Worm (Caenorhabditis elegans) whole organism, midembryonic: Measurements from ENCODE around the gene sqv-2.

Source experiments
- T22C8.4 ChIP-seq: fragments of 200-800 bp; sonication (Bioruptor generic); IDR thresholded peaks from 2 replicates; pipeline ENCODE4 v1.3.6; 2022; ENCODE audit warnings: missing genetic modification characterization, missing compliant biosample characterization
- cog-1 ChIP-seq: sonication (generic microtip); optimal IDR thresholded peaks from 2 replicates; lab custom pipeline; 2016; ENCODE audit warnings: missing genetic modification characterization, missing compliant biosample characterization
- flt-1 ChIP-seq: fragments of 200-800 bp; sonication (Bioruptor generic); IDR thresholded peaks from 2 replicates; pipeline ENCODE4 v1.3.6; 2022; ENCODE audit warnings: missing genetic modification characterization, missing compliant biosample characterization
- klf-2 ChIP-seq: fragments of 200-800 bp; sonication (Bioruptor generic); conservative IDR thresholded peaks from 2 replicates; pipeline ENCODE4 v1.3.6; 2022; ENCODE audit warnings: missing genetic modification reagents, missing genetic modification characterization, missing compliant biosample characterization
- med-1 ChIP-seq: sonication (generic microtip); optimal IDR thresholded peaks from 2 replicates; lab custom pipeline; 2017; ENCODE audit warnings: missing genetic modification characterization, mild to moderate bottlenecking, missing compliant biosample characterization, antibody characterized with exemption, missing genetic modification reagents; ENCODE audit not compliant: insufficient read depth
- ref-1 ChIP-seq: fragments of 200-800 bp; sonication (Bioruptor generic); conservative IDR thresholded peaks from 2 replicates; pipeline ENCODE4 v1.3.6; 2022; ENCODE audit warnings: missing genetic modification reagents, missing genetic modification characterization, missing compliant biosample characterization
- tab-1 ChIP-seq: fragments of 200-800 bp; sonication (Bioruptor generic); IDR thresholded peaks from 2 replicates; pipeline ENCODE4 v1.3.6; 2022; ENCODE audit warnings: missing genetic modification characterization, missing compliant biosample characterization
- ztf-23 ChIP-seq: fragments of 200-800 bp; sonication (Bioruptor generic); IDR thresholded peaks from 2 replicates; pipeline ENCODE4 v1.3.6; 2022; ENCODE audit warnings: missing genetic modification reagents, missing genetic modification characterization, missing compliant biosample characterization
- ztf-29 ChIP-seq: fragments of 200-800 bp; sonication (Bioruptor generic); IDR thresholded peaks from 2 replicates; pipeline ENCODE4 v1.3.6; 2022; ENCODE audit warnings: missing genetic modification reagents, missing genetic modification characterization, missing compliant biosample characterization

The sqv-2 gene

DNA sequence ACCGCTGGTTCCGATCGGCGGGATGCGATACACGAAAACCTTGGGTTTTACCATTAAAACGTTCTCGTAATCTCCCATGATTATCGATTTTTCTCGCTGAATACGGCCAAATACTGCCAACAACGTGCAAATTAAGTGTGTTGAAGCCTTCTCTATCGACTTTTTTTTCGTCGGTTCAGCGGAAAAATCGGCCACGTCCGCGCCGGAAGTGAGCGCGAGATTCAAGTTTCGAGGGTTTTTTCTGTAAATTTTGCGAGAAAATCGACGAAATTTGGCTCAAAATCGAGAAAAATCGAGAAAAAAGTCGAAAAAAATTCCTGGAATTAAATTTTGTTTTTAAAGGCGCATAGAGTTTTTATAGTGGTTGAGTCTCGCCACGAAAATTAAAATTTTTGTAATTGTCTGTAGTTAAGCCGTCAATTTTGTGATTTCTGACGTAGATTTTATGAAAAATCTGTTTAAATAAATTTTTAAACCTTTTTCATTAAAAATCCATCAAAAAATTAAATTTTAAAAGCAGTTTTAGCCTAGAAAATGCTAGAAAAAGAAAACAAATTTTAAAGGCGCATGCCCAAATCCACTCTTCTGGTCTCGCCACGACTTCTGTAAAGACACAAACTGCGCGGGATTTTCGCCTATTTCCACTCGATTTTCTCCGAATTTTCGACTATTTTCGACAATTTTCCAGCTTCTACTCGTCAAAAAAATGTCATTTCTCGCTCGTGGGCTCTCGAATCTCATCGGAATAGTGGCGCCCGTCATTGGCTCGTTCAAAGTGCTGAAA is 25.1 kb upstream of the sqv-2 start, which contains the start of the genes ncap-1 and Y110A2AR.1:
ncap-1 (minus strand) TSS at position 241 of the 784 bp plus-strand sequence.
Y110A2AR.1 (plus strand) TSS at position 637 of the 784 bp plus-strand sequence.
- no peak for TF ChIP-seq cog-1
- no peak for TF ChIP-seq med-1 (GFP tag; lab: Kevin White, UChicago)
- TF ChIP-seq tab-1 (GFP tag; lab: Robert Waterston, UW): no peak
- no peak for TF ChIP-seq klf-2 (GFP tag; lab: Robert Waterston, UW)
- TF ChIP-seq T22C8.4 (GFP tag; lab: Robert Waterston, UW): 0 out of 2 replicates have a peak, but pooled peaks have one; percentile 10
- TF ChIP-seq ztf-23: no peak
- TF ChIP-seq ref-1 (GFP tag; lab: Robert Waterston, UW): no peak
- no peak for TF ChIP-seq ztf-29 (GFP tag; lab: Robert Waterston, UW)

DNA sequence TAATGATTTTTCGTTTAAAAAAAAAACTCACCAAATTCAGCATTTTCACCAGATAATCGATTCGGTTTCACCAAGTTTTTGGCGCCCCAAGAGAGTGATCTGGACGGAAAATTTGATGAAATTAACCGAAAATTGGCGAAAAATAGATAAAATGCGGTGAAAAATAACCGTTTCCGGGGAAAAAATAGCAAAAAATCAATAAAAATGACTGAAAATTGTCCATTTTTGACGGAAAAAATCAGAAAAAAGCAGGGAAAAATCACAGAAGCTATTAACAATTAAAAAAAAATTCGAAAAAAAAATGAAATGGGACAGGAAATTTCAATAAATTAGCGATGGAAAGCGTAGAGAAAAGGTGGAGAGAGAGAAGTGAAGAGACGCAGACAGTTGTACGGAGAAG is 19.3 kb upstream of the sqv-2 start, which contains the start of gene ubc-15:
ubc-15 (minus strand) TSS at position 101 of the 400 bp plus-strand sequence.
- no peak for TF ChIP-seq med-1 (GFP tag; lab: Kevin White, UChicago)

DNA sequence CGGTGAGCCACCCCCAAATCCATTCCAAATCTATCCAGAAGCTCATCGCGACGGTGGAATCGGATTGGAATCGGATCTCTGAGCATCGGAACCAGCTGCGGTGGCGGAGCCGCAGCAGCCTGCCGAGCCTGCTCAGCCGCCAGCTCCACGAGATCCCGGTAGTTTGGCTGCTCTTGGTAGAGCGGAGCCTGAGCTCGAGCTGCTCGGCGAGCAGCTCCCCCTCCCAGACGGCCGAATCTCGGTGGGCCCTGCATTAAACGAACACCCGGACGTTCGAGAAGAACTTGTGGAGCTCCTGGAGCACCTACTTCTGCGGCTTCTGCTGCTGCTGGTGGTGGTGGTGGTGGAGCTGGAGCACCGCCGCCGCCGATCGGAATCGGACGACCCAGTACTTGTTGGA is 9.6 kb upstream of the sqv-2 start:
- no peak for TF ChIP-seq flt-1
- TF ChIP-seq tab-1 (GFP tag; lab: Robert Waterston, UW): no peak
- no peak for TF ChIP-seq ref-1 (GFP tag; lab: Robert Waterston, UW)
- no peak for TF ChIP-seq med-1 (GFP tag; lab: Kevin White, UChicago)
- no peak for TF ChIP-seq cog-1
- no peak for TF ChIP-seq ztf-23
- TF ChIP-seq klf-2 (GFP tag; lab: Robert Waterston, UW): no peak
- TF ChIP-seq T22C8.4 (GFP tag; lab: Robert Waterston, UW): no peak
- TF ChIP-seq ztf-29 (GFP tag; lab: Robert Waterston, UW): no peak

DNA sequence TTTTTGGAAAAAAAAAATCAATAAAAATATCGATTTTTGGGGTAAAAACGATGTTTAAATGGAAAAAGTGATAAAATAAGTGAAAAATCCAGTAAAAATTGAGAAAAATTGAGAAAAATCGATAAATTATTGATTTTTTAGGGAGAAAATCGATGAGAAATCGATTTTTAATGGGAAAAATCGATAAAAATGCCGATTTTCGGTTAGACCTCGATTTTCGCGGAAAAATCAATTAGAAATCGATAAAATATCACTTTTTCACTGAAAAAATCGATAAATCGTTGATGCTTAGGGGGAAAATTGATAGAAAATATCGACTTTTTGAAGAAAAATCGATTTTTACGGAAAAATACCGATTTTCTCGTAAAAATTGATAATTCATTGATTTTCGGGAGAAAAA is 7.0 kb upstream of the sqv-2 start:
- peak; percentile 61; the same call in 1 of the 2 replicates for TF ChIP-seq T22C8.4 (GFP tag; lab: Robert Waterston, UW)
- TF ChIP-seq tab-1 (GFP tag; lab: Robert Waterston, UW): no peak

DNA sequence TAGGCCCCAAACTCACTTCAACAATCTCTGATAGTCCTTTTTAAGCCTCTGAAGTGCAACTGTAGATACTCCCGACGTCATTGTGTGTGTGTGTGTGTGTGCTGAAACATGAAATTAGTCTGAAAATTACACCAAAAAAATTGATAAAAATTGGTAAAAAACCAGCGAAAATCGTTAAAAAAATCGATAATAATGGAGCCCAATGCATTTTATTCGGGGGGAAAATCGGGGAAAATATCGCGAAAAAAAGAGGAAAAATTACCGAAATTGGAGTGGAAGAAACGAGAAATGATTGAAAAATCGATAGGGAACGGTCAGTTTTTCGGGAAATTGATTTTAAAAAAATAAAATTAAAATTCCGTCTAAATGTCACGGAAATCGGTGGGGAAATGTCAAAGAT is 6.1 kb upstream of the sqv-2 start, which contains the start of gene ubc-26:
ubc-26 (minus strand) TSS at position 101 of the 400 bp plus-strand sequence.
- no peak for TF ChIP-seq flt-1
- no peak for TF ChIP-seq tab-1 (GFP tag; lab: Robert Waterston, UW)
- TF ChIP-seq med-1 (GFP tag; lab: Kevin White, UChicago): no peak
- TF ChIP-seq T22C8.4 (GFP tag; lab: Robert Waterston, UW): no peak
- no peak for TF ChIP-seq ref-1 (GFP tag; lab: Robert Waterston, UW)
- TF ChIP-seq ztf-23: no peak
- TF ChIP-seq cog-1: no peak
- TF ChIP-seq ztf-29 (GFP tag; lab: Robert Waterston, UW): no peak
- TF ChIP-seq klf-2 (GFP tag; lab: Robert Waterston, UW): no peak

DNA sequence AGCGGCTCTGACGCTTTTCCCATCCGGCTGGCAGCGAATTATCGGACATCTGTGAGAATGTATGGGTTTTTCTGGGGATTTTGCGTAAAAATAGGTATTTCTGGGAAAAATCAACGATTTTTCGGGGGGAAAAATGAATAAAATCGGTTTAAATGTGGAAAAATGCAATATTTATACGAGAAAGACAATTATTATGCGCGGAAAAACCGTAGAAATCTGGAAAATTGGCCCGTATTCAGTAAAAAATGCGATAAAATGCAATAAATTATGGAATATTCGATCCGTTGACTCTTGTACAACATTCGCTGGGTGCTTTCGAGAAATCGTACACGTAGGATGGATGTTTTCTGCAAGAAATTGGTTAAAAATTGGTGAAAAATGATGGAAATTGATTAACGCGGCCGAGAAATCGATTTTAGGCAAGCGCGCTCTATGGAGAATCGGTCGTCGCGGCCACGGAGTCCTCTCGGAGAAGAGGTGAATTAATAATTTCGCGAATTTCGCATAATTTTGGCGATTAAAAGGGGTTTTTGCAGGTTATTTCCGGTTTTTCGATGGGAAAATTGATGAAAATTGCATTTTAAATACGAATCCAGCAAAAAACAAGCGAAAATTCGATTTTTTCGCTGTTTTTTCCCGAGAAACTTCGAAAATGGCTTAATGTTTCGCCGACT is 5.1 kb downstream of the sqv-2 start, which contains the start of gene pinn-1:
pinn-1 (minus strand) TSS at position 51 of the 674 bp plus-strand sequence.
- TF ChIP-seq klf-2 (GFP tag; lab: Robert Waterston, UW) (peak; percentile 71; the same call in 1 of the 2 replicates), ztf-23 (peak; percentile 82), flt-1 (peak; percentile 86), T22C8.4 (GFP tag; lab: Robert Waterston, UW) (peak; percentile 93), tab-1 (GFP tag; lab: Robert Waterston, UW) (no peak), med-1 (GFP tag; lab: Kevin White, UChicago) (no peak), cog-1 (peak; percentile 69), ztf-29 (GFP tag; lab: Robert Waterston, UW) (no peak)

DNA sequence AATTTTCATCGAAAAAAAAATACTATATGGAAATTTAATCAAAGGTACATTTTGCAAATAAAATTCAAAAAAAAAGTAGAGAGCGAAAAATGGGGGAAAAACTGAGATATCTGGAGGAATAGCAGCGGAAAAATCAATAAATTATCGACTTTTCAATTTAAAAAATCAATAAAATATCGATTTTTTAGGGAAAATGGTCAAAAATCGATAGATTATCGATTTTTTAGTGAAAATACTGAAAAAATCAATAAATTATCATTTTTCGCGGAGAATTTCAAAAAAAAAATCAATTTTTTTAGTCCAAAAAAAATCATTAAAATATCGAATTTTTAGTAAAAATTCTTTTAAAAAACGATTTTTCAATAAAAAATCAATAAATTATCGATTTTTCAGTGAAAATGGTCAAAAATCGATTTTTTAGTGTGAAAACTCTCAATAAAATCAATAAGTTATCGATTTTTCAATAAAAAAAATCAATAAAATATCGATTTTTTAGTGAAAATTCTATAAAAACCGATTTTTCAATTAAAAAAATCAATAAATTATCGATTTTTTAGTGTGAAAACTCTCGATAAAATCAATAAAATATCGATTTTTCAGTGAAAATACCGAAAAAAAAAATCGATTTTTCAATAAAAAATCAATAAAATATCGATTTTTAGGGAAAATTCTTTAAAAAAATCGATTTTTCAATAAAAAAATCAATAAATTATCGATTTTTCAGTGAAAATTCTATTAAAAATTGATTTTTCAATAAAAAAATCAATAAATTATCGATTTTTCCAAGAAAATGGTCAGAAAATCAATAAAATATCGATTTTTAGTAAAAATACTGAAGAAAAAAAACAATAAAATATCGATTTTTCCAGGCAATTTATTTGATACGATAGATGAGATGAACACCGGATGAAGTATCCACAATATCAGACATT is 8.4 kb downstream of the sqv-2 start:
- no peak for TF ChIP-seq klf-2 (GFP tag; lab: Robert Waterston, UW)
- peak; percentile 60 for TF ChIP-seq T22C8.4 (GFP tag; lab: Robert Waterston, UW)
- TF ChIP-seq flt-1: no peak
- TF ChIP-seq cog-1: no peak
- TF ChIP-seq med-1 (GFP tag; lab: Kevin White, UChicago): no peak
- no peak for TF ChIP-seq ref-1 (GFP tag; lab: Robert Waterston, UW)
- no peak for TF ChIP-seq ztf-29 (GFP tag; lab: Robert Waterston, UW)

DNA sequence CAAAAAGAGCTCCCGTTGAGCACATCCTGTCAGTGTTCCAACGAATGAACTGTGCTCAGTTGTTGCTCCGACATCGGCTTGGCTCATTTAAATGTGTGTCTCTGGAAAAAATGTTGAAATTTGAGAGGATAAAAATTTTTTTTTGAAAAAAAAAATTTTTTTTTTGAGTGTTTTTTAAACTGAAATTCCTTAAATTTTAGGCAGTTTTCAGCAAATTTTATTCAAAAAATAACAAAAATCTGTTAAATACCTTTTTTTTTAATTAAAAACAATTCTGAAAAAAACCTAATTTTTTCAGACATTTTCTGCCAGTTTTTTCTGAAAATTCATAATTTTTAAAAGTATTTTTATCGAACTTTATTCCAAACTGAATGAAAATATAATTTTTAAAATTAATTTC is 9.4 kb downstream of the sqv-2 start, which contains the start of gene pigw-1:
pigw-1 (minus strand) TSS at position 101 of the 400 bp plus-strand sequence.
- TF ChIP-seq cog-1 (no peak), ref-1 (GFP tag; lab: Robert Waterston, UW) (no peak), flt-1 (no peak), tab-1 (GFP tag; lab: Robert Waterston, UW) (no peak), klf-2 (GFP tag; lab: Robert Waterston, UW) (no peak)

DNA sequence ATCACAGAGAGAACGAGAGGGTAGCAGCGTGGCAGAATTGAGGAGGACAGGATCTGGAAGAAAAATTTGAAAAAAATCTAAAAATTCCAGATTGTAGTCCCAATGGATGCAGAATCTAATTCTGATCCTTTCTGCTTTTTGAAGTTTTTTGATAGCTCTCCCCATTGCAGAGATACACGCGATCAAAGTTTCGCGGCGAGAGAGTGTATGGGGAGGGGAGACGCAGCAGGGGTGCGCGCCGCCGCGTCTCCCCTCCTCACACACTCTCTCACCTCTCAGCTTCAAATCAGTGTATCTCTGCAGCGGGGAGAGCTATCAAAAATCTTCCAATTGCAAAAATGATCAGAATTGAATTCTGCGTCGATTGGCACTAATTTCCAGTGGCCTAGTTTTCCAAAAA is 13.1 kb downstream of the sqv-2 start:
- TF ChIP-seq klf-2 (GFP tag; lab: Robert Waterston, UW) (no peak), ref-1 (GFP tag; lab: Robert Waterston, UW) (no peak), flt-1 (peak; percentile 57)
